Fruit fly (Drosophila melanogaster) whole organism, embryonic: ENCODE results near the gene RASSF8.

Source experiments
- Atf-2 ChIP-seq: fragments of 200-800 bp; sonication (Bioruptor generic); optimal IDR thresholded peaks from 2 replicates; lab custom pipeline; 2016; ENCODE audit warnings: missing biosample characterization, missing genetic modification characterization
- Blimp-1 ChIP-seq: fragments of 200-800 bp; sonication (Bioruptor generic); optimal IDR thresholded peaks from 3 replicates; lab custom pipeline; 2018; ENCODE audit warnings: missing biosample characterization, missing genetic modification characterization, mild to moderate bottlenecking, moderate library complexity, missing genetic modification reagents
- CG10147 ChIP-seq: fragments of 200-800 bp; sonication (Bioruptor generic); optimal IDR thresholded peaks from 2 replicates; lab custom pipeline; 2019; ENCODE audit warnings: missing biosample characterization, mild to moderate bottlenecking, missing genetic modification characterization, moderate library complexity
- CG1024 ChIP-seq: fragments of 200-800 bp; sonication (Bioruptor generic); IDR thresholded peaks from 2 replicates; pipeline ENCODE4 v1.3.6; 2022; ENCODE audit warnings: missing biosample characterization, missing genetic modification characterization
- CG10274 ChIP-seq: fragments of 200-800 bp; sonication (Bioruptor generic); optimal IDR thresholded peaks from 3 replicates; lab custom pipeline; 2017; ENCODE audit warnings: missing biosample characterization, mild to moderate bottlenecking, missing genetic modification characterization
- CG10431 ChIP-seq: fragments of 200-800 bp; sonication (Bioruptor generic); optimal IDR thresholded peaks from 3 replicates; lab custom pipeline; 2018; ENCODE audit warnings: missing biosample characterization, mild to moderate bottlenecking, missing genetic modification characterization
- CG11398 ChIP-seq: fragments of 200-800 bp; sonication (Bioruptor generic); optimal IDR thresholded peaks from 2 replicates; lab custom pipeline; 2016; ENCODE audit warnings: missing biosample characterization, missing genetic modification characterization
- CG12104 ChIP-seq: fragments of 200-800 bp; sonication (Bioruptor generic); optimal IDR thresholded peaks from 3 replicates; lab custom pipeline; 2016; ENCODE audit warnings: missing biosample characterization, missing genetic modification characterization
- CG12236 ChIP-seq: fragments of 200-800 bp; sonication (Bioruptor generic); optimal IDR thresholded peaks from 2 replicates; lab custom pipeline; 2016; ENCODE audit warnings: missing biosample characterization, missing genetic modification characterization
- CG14860 ChIP-seq: fragments of 200-800 bp; sonication (Bioruptor generic); IDR thresholded peaks from 3 replicates; pipeline ENCODE4 v1.3.6; 2022; ENCODE audit warnings: missing biosample characterization, missing genetic modification characterization; ENCODE audit not compliant: partially characterized antibody
- CG15073 ChIP-seq: fragments of 200-800 bp; sonication (Bioruptor generic); optimal IDR thresholded peaks from 2 replicates; lab custom pipeline; 2016; ENCODE audit warnings: missing biosample characterization, missing genetic modification characterization
- CG16863 ChIP-seq: fragments of 200-800 bp; sonication (Bioruptor generic); optimal IDR thresholded peaks from 3 replicates; lab custom pipeline; 2016; ENCODE audit warnings: missing biosample characterization, missing genetic modification characterization
- CG3163 ChIP-seq: fragments of 200-800 bp; sonication (Bioruptor generic); optimal IDR thresholded peaks from 3 replicates; lab custom pipeline; 2016; ENCODE audit warnings: missing biosample characterization, missing genetic modification characterization
- CG33557 ChIP-seq: fragments of 200-800 bp; sonication (Bioruptor generic); optimal IDR thresholded peaks from 2 replicates; lab custom pipeline; 2019; ENCODE audit warnings: missing biosample characterization, mild to moderate bottlenecking, missing genetic modification characterization, moderate library complexity
- CG4328 ChIP-seq: fragments of 200-800 bp; sonication (Bioruptor generic); optimal IDR thresholded peaks from 3 replicates; lab custom pipeline; 2017; ENCODE audit warnings: missing biosample characterization, missing genetic modification reagents, missing genetic modification characterization
- CG4854 ChIP-seq: fragments of 200-800 bp; sonication (Bioruptor generic); optimal IDR thresholded peaks from 2 replicates; lab custom pipeline; 2016; ENCODE audit warnings: missing biosample characterization, missing genetic modification characterization, inconsistent platforms
- CG8765 ChIP-seq: fragments of 200-800 bp; sonication (Bioruptor generic); IDR thresholded peaks from 2 replicates; pipeline ENCODE4 v1.3.6; 2022; ENCODE audit warnings: missing biosample characterization, missing genetic modification characterization
- CG8924 ChIP-seq: fragments of 200-800 bp; optimal IDR thresholded peaks from 3 replicates; lab custom pipeline; 2019; ENCODE audit warnings: missing biosample characterization, mild to moderate bottlenecking, missing genetic modification characterization, moderate library complexity
- D19A ChIP-seq: fragments of 200-800 bp; optimal IDR thresholded peaks from 3 replicates; lab custom pipeline; 2019; ENCODE audit warnings: missing biosample characterization, mild to moderate bottlenecking, missing genetic modification characterization, moderate library complexity
- Dbx ChIP-seq: fragments of 200-800 bp; sonication (Bioruptor generic); IDR thresholded peaks from 3 replicates; pipeline ENCODE4 v1.3.6; 2022; ENCODE audit warnings: missing biosample characterization, missing genetic modification characterization
- E2f2 ChIP-seq: fragments of 200-800 bp; sonication (Bioruptor generic); IDR thresholded peaks from 2 replicates; pipeline ENCODE4 v1.3.6; 2022; ENCODE audit warnings: missing biosample characterization, missing genetic modification characterization
- HmgD ChIP-seq: fragments of 200-800 bp; sonication (Bioruptor generic); optimal IDR thresholded peaks from 3 replicates; lab custom pipeline; 2016; ENCODE audit warnings: missing biosample characterization, missing genetic modification characterization
- Hmx ChIP-seq: fragments of 200-800 bp; sonication (Bioruptor generic); optimal IDR thresholded peaks from 2 replicates; lab custom pipeline; 2016; ENCODE audit warnings: missing biosample characterization, missing genetic modification characterization
- NC2α ChIP-seq: fragments of 200-800 bp; sonication (Bioruptor generic); optimal IDR thresholded peaks from 2 replicates; lab custom pipeline; 2016; ENCODE audit warnings: missing biosample characterization, missing genetic modification characterization
- Ptx1 ChIP-seq: fragments of 200-800 bp; sonication (Bioruptor generic); IDR thresholded peaks from 2 replicates; pipeline ENCODE4 v1.3.6; 2022; ENCODE audit warnings: missing biosample characterization, missing genetic modification characterization
- Sin3A ChIP-seq: fragments of >200 bp; optimal IDR thresholded peaks from 2 replicates; lab custom pipeline; 2018
- Sox102F ChIP-seq: fragments of 200-800 bp; sonication (Bioruptor generic); optimal IDR thresholded peaks from 2 replicates; lab custom pipeline; 2018; ENCODE audit warnings: missing biosample characterization, mild to moderate bottlenecking, missing genetic modification characterization, moderate library complexity
- Xbp1 ChIP-seq: fragments of 200-800 bp; sonication (Bioruptor generic); optimal IDR thresholded peaks from 3 replicates; lab custom pipeline; 2016; ENCODE audit warnings: missing biosample characterization, mild to moderate bottlenecking, missing genetic modification characterization
- az2 ChIP-seq: fragments of 200-800 bp; sonication (Bioruptor generic); optimal IDR thresholded peaks from 3 replicates; lab custom pipeline; 2016; ENCODE audit warnings: missing biosample characterization, missing genetic modification characterization
- bbx ChIP-seq: fragments of 200-800 bp; sonication (Bioruptor generic); IDR thresholded peaks from 2 replicates; pipeline ENCODE4 v1.3.6; 2022; ENCODE audit warnings: missing biosample characterization, missing genetic modification characterization; ENCODE audit not compliant: partially characterized antibody
- cato ChIP-seq: fragments of 200-800 bp; sonication (Bioruptor generic); optimal IDR thresholded peaks from 2 replicates; lab custom pipeline; 2016; ENCODE audit warnings: missing biosample characterization, missing genetic modification characterization, borderline replicate concordance
- danr ChIP-seq: fragments of 200-800 bp; sonication (Bioruptor generic); IDR thresholded peaks from 2 replicates; pipeline ENCODE4 v1.3.6; 2022; ENCODE audit warnings: missing biosample characterization, missing genetic modification characterization
- dm ChIP-seq: fragments of 200-800 bp; sonication (Bioruptor generic); optimal IDR thresholded peaks from 3 replicates; lab custom pipeline; 2016; ENCODE audit warnings: missing biosample characterization, missing genetic modification characterization
- dysf ChIP-seq: fragments of 200-800 bp; sonication (Bioruptor generic); IDR thresholded peaks from 3 replicates; pipeline ENCODE4 v1.3.6; 2022; ENCODE audit warnings: missing biosample characterization, missing genetic modification characterization
- en ChIP-seq: fragments of 200-800 bp; sonication (Bioruptor generic); optimal IDR thresholded peaks from 2 replicates; lab custom pipeline; 2016; ENCODE audit warnings: missing biosample characterization, missing genetic modification characterization
- eyg ChIP-seq: fragments of 200-800 bp; sonication (Bioruptor generic); optimal IDR thresholded peaks from 3 replicates; lab custom pipeline; 2016; ENCODE audit warnings: missing biosample characterization, missing genetic modification characterization
- gce ChIP-seq: fragments of 200-800 bp; sonication (Bioruptor generic); IDR thresholded peaks from 3 replicates; pipeline ENCODE4 v1.3.6; 2022; ENCODE audit warnings: missing biosample characterization, missing genetic modification characterization
- gsb ChIP-seq: fragments of 200-800 bp; sonication (Bioruptor generic); IDR thresholded peaks from 2 replicates; pipeline ENCODE4 v1.3.6; 2022; ENCODE audit warnings: missing biosample characterization, missing genetic modification characterization
- gsb-n ChIP-seq: fragments of 200-800 bp; sonication (Bioruptor generic); optimal IDR thresholded peaks from 3 replicates; lab custom pipeline; 2018; ENCODE audit warnings: missing biosample characterization, mild to moderate bottlenecking, missing genetic modification characterization
- her ChIP-seq: fragments of 200-800 bp; sonication (Bioruptor generic); optimal IDR thresholded peaks from 2 replicates; lab custom pipeline; 2016; ENCODE audit warnings: missing biosample characterization, missing genetic modification characterization
- ken ChIP-seq: fragments of 200-800 bp; sonication (Bioruptor generic); IDR thresholded peaks from 3 replicates; pipeline ENCODE4 v1.3.6; 2022; ENCODE audit warnings: missing biosample characterization, missing genetic modification characterization
- knrl ChIP-seq: fragments of 200-800 bp; sonication (Bioruptor generic); IDR thresholded peaks from 3 replicates; pipeline ENCODE4 v1.3.6; 2022; ENCODE audit warnings: missing biosample characterization, missing genetic modification characterization; ENCODE audit not compliant: partially characterized antibody
- lilli ChIP-seq: fragments of 200-800 bp; sonication (Bioruptor generic); optimal IDR thresholded peaks from 3 replicates; lab custom pipeline; 2016; ENCODE audit warnings: missing biosample characterization, missing genetic modification characterization
- maf-S ChIP-seq: fragments of 200-800 bp; sonication (Bioruptor generic); optimal IDR thresholded peaks from 2 replicates; lab custom pipeline; 2016; ENCODE audit warnings: missing biosample characterization, missing genetic modification characterization
- pita ChIP-seq: fragments of 200-800 bp; sonication (Bioruptor generic); optimal IDR thresholded peaks from 2 replicates; lab custom pipeline; 2017; ENCODE audit warnings: missing biosample characterization, mild to moderate bottlenecking, missing genetic modification characterization
- run ChIP-seq: fragments of 200-800 bp; sonication (Bioruptor generic); optimal IDR thresholded peaks from 3 replicates; lab custom pipeline; 2018; ENCODE audit warnings: missing biosample characterization, mild to moderate bottlenecking, missing genetic modification characterization
- sna ChIP-seq: fragments of 200-800 bp; sonication (Bioruptor generic); IDR thresholded peaks from 2 replicates; pipeline ENCODE4 v1.3.6; 2022; ENCODE audit warnings: missing biosample characterization, missing genetic modification characterization; ENCODE audit not compliant: partially characterized antibody
- sob ChIP-seq: fragments of 200-800 bp; sonication (Bioruptor generic); IDR thresholded peaks from 2 replicates; pipeline ENCODE4 v1.3.6; 2022; ENCODE audit warnings: missing biosample characterization, missing genetic modification characterization
- tin ChIP-seq: fragments of 200-800 bp; sonication (Bioruptor generic); optimal IDR thresholded peaks from 3 replicates; lab custom pipeline; 2016; ENCODE audit warnings: missing biosample characterization, missing genetic modification characterization
- trh ChIP-seq: fragments of 200-800 bp; sonication (Bioruptor generic); optimal IDR thresholded peaks from 2 replicates; lab custom pipeline; 2016; ENCODE audit warnings: missing biosample characterization, missing genetic modification characterization
- twi ChIP-seq: fragments of 200-800 bp; optimal IDR thresholded peaks from 2 replicates; lab custom pipeline; 2019; ENCODE audit warnings: missing biosample characterization, mild to moderate bottlenecking, missing genetic modification characterization, moderate library complexity

The RASSF8 gene

DNA sequence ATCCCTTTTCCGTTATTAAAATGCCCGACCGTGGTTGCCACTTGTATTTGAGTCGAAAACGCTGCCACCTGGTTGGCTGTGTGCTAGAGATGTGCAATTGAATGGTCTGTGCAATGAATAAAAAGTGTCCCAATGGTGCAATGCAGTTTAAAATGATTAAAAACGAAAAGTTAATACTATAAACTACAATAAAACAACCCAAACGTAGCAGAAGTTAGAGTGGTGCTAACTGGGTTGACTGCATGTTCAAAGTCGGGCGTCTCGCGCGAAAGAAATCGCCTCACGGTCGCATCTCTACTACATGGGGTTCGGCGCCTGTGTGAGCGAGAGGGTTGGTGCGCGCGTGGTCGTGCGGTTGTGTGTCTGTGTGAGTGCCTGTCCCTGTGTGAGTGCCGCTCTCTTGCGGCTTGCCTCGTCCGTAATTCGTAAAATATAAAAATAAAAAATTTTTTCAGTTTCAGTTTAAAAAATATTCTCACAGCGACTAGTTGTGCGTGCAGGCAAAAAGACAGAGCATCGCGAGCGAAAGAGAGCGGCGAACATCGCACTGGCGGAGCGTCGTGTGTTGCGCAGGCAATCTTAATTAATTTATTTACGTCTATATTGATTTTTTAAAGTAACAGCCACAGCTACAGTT is 14.6 kb upstream of the RASSF8 start (continued):
- TF ChIP-seq knrl (GFP tag; lab: Robert Waterston, UW) = peak; percentile 95
- TF ChIP-seq trh (GFP tag; lab: Kevin White, UChicago) = peak; percentile 79
- TF ChIP-seq Atf-2 = peak; percentile 93
- TF ChIP-seq CG10274 (GFP tag; lab: Kevin White, UChicago) = peak; percentile 82
- TF ChIP-seq her (GFP tag; lab: Kevin White, UChicago) = peak; percentile 95
- TF ChIP-seq CG8924 = peak; percentile 90
- peak; percentile 99 for TF ChIP-seq Sin3A (lab: Kevin White, UChicago)
- peak; percentile 91 for TF ChIP-seq cato
- peak; percentile 93 for TF ChIP-seq Ptx1
- peak; percentile 70 for TF ChIP-seq CG10431 (GFP tag; lab: Kevin White, UChicago)
- peak; percentile 83 for TF ChIP-seq CG8765
- TF ChIP-seq CG10147 (GFP tag; lab: Kevin White, UChicago) = peak; percentile 90
- peak; percentile 94 for TF ChIP-seq dysf
- peak; percentile 96 for TF ChIP-seq dm (GFP tag; lab: Kevin White, UChicago)
- TF ChIP-seq Hmx (GFP tag; lab: Kevin White, UChicago) = peak; percentile 89
- TF ChIP-seq sna = peak; percentile 96
- TF ChIP-seq CG15073 (GFP tag; lab: Kevin White, UChicago) = peak; percentile 43
- TF ChIP-seq sob (GFP tag; lab: Robert Waterston, UW) = peak; percentile 95
- peak; percentile 94 for TF ChIP-seq Dbx (GFP tag; lab: Robert Waterston, UW)
- TF ChIP-seq CG4854 = peak; percentile 77
- TF ChIP-seq Sox102F (GFP tag; lab: Kevin White, UChicago) = peak; percentile 86
- TF ChIP-seq az2 (GFP tag; lab: Kevin White, UChicago) = peak; percentile 90
- peak; percentile 77 for TF ChIP-seq run (tag; lab: Kevin White, UChicago)
- TF ChIP-seq pita (GFP tag; lab: Kevin White, UChicago) = no peak
- peak; percentile 68 for TF ChIP-seq D19A (tag; lab: Kevin White, UChicago)
- peak; percentile 91 for TF ChIP-seq ken (GFP tag; lab: Robert Waterston, UW)
- peak; percentile 54 for TF ChIP-seq CG1024
- TF ChIP-seq CG16863 (GFP tag; lab: Kevin White, UChicago) = peak; percentile 97
- TF ChIP-seq gsb (GFP tag; lab: Robert Waterston, UW) = peak; percentile 62; the same call in 1 of the 2 replicates
- TF ChIP-seq CG3163 = peak; percentile 86
- TF ChIP-seq HmgD (GFP tag; lab: Kevin White, UChicago) = peak; percentile 98
- peak; percentile 95 for TF ChIP-seq maf-S (GFP tag; lab: Kevin White, UChicago)
- TF ChIP-seq bbx (GFP tag; lab: Robert Waterston, UW) = peak; percentile 85
- peak; percentile 94 for TF ChIP-seq eyg
- peak; percentile 95 for TF ChIP-seq CG4328 (GFP tag; lab: Kevin White, UChicago)
- TF ChIP-seq gsb-n = peak; percentile 86
- TF ChIP-seq CG12104 (GFP tag; lab: Kevin White, UChicago) = peak; percentile 88
- TF ChIP-seq gce (GFP tag; lab: Robert Waterston, UW) = peak; percentile 74; the same call in 2 of the 3 replicates
- peak; percentile 96 for TF ChIP-seq Xbp1
- TF ChIP-seq twi = peak; percentile 89
- TF ChIP-seq E2f2 = peak; percentile 95
- peak; percentile 97 for TF ChIP-seq lilli (GFP tag; lab: Kevin White, UChicago)
- peak; percentile 96 for TF ChIP-seq tin
- TF ChIP-seq CG33557 (GFP tag; lab: Kevin White, UChicago) = peak; percentile 89
- TF ChIP-seq CG14860 (GFP tag; lab: Robert Waterston, UW) = peak; percentile 86
- TF ChIP-seq NC2α (GFP tag; lab: Kevin White, UChicago) = peak; percentile 87
- peak; percentile 87 for TF ChIP-seq danr (GFP tag; lab: Robert Waterston, UW)
- peak; percentile 94 for TF ChIP-seq CG11398 (GFP tag; lab: Kevin White, UChicago)
- peak; percentile 83 for TF ChIP-seq en (GFP tag; lab: Kevin White, UChicago)
- TF ChIP-seq CG12236 (GFP tag; lab: Kevin White, UChicago) = peak; percentile 92
- TF ChIP-seq Blimp-1 (GFP tag; lab: Kevin White, UChicago) = peak; percentile 80
